Worm (Caenorhabditis elegans) whole organism, L3 larva: ENCODE data around the gene srx-1.

ENCODE experiments used
- R02D3.7 ChIP-seq: fragments of 150-350 bp; optimal IDR thresholded peaks from 2 replicates; lab custom pipeline; 2014; ENCODE audit warnings: missing biosample characterization, missing genetic modification characterization
- ama-1 ChIP-seq: fragments of 150-350 bp; optimal IDR thresholded peaks from 2 replicates; lab custom pipeline; 2018
- ceh-16 ChIP-seq: sonication (generic microtip); optimal IDR thresholded peaks from 2 replicates; lab custom pipeline; 2017; ENCODE audit warnings: missing biosample characterization, missing genetic modification characterization
- ceh-82 ChIP-seq: fragments of 150-350 bp; optimal IDR thresholded peaks from 2 replicates; lab custom pipeline; 2014; ENCODE audit warnings: missing biosample characterization, missing genetic modification characterization
- ceh-9 ChIP-seq: sonication (generic microtip); optimal IDR thresholded peaks from 2 replicates; lab custom pipeline; 2018; ENCODE audit warnings: missing biosample characterization, missing genetic modification characterization
- egl-27 ChIP-seq: sonication (generic microtip); optimal IDR thresholded peaks from 4 replicates; lab custom pipeline; 2017; ENCODE audit warnings: missing biosample characterization, missing genetic modification reagents, missing genetic modification characterization
- egl-5 ChIP-seq: fragments of 150-350 bp; optimal IDR thresholded peaks from 2 replicates; lab custom pipeline; 2017; ENCODE audit warnings: missing biosample characterization, missing genetic modification reagents, missing genetic modification characterization, inconsistent platforms
- elt-1 ChIP-seq: fragments of 150-350 bp; optimal IDR thresholded peaks from 2 replicates; lab custom pipeline; 2014; ENCODE audit warnings: missing biosample characterization, missing genetic modification characterization
- eor-1 ChIP-seq, 2 experiments: fragments of 150-350 bp; optimal IDR thresholded peaks; 2 replicates each; lab custom pipeline; 2014 to 2018; ENCODE audit warnings: missing biosample characterization in 2 of 2, missing genetic modification characterization in 2 of 2
- fkh-10 ChIP-seq: sonication (generic microtip); optimal IDR thresholded peaks from 2 replicates; lab custom pipeline; 2017; ENCODE audit warnings: missing biosample characterization, missing genetic modification reagents, missing genetic modification characterization
- fkh-2 ChIP-seq: fragments of 150-350 bp; optimal IDR thresholded peaks from 2 replicates; lab custom pipeline; 2014; ENCODE audit warnings: missing biosample characterization, missing genetic modification reagents, missing genetic modification characterization
- fos-1 ChIP-seq: fragments of 150-350 bp; optimal IDR thresholded peaks from 2 replicates; lab custom pipeline; 2014; ENCODE audit warnings: missing biosample characterization, missing genetic modification characterization
- jun-1 ChIP-seq: fragments of 150-350 bp; optimal IDR thresholded peaks from 2 replicates; lab custom pipeline; 2014; ENCODE audit warnings: missing biosample characterization, missing genetic modification reagents, missing genetic modification characterization
- lin-15B ChIP-seq: fragments of 150-350 bp; optimal IDR thresholded peaks from 2 replicates; lab custom pipeline; 2014; ENCODE audit warnings: missing biosample characterization, missing genetic modification characterization
- lin-39 ChIP-seq: fragments of 150-350 bp; optimal IDR thresholded peaks from 2 replicates; lab custom pipeline; 2018; ENCODE audit warnings: missing biosample characterization, missing genetic modification reagents, missing genetic modification characterization
- lsy-12 ChIP-seq: sonication (generic microtip); optimal IDR thresholded peaks from 2 replicates; lab custom pipeline; 2016; ENCODE audit warnings: mild to moderate bottlenecking, missing genetic modification characterization, missing compliant biosample characterization
- mml-1 ChIP-seq: fragments of 150-350 bp; sonication (generic microtip); optimal IDR thresholded peaks from 3 replicates; lab custom pipeline; 2014; ENCODE audit warnings: missing biosample characterization, missing genetic modification characterization
- nfya-1 ChIP-seq: sonication (generic microtip); optimal IDR thresholded peaks from 2 replicates; lab custom pipeline; 2017; ENCODE audit warnings: missing genetic modification characterization, mild to moderate bottlenecking, missing compliant biosample characterization, antibody characterized with exemption, moderate library complexity; ENCODE audit not compliant: insufficient read depth
- nhr-12 ChIP-seq: fragments of 150-350 bp; optimal IDR thresholded peaks from 2 replicates; lab custom pipeline; 2014; ENCODE audit warnings: missing biosample characterization, missing genetic modification characterization
- nhr-23 ChIP-seq: fragments of 150-350 bp; optimal IDR thresholded peaks from 2 replicates; lab custom pipeline; 2014; ENCODE audit warnings: missing biosample characterization, missing genetic modification reagents, missing genetic modification characterization
- nhr-237 ChIP-seq: fragments of 150-350 bp; optimal IDR thresholded peaks from 2 replicates; lab custom pipeline; 2014; ENCODE audit warnings: missing biosample characterization, missing genetic modification characterization
- nhr-43 ChIP-seq: sonication (generic microtip); optimal IDR thresholded peaks from 2 replicates; lab custom pipeline; 2016; ENCODE audit warnings: mild to moderate bottlenecking, missing genetic modification characterization, missing compliant biosample characterization; ENCODE audit not compliant: poor library complexity, severe bottlenecking
- nhr-67 ChIP-seq: fragments of 150-350 bp; optimal IDR thresholded peaks from 2 replicates; lab custom pipeline; 2014; ENCODE audit warnings: missing biosample characterization, missing genetic modification characterization
- nhr-76 ChIP-seq: fragments of 150-350 bp; sonication (generic microtip); optimal IDR thresholded peaks from 5 replicates; lab custom pipeline; 2014; ENCODE audit warnings: missing biosample characterization, missing genetic modification characterization
- nhr-77 ChIP-seq: fragments of 150-350 bp; optimal IDR thresholded peaks from 2 replicates; lab custom pipeline; 2014; ENCODE audit warnings: missing biosample characterization, missing genetic modification characterization
- pha-4 ChIP-seq: fragments of 150-350 bp; optimal IDR thresholded peaks from 2 replicates; lab custom pipeline; 2014; ENCODE audit warnings: missing biosample characterization, missing genetic modification reagents, missing genetic modification characterization
- sea-2 ChIP-seq: fragments of 150-350 bp; sonication (generic microtip); optimal IDR thresholded peaks from 4 replicates; lab custom pipeline; 2014; ENCODE audit warnings: missing biosample characterization, missing genetic modification reagents, missing genetic modification characterization
- skn-1 ChIP-seq: fragments of 150-350 bp; optimal IDR thresholded peaks from 2 replicates; lab custom pipeline; 2014; ENCODE audit warnings: missing biosample characterization, missing genetic modification characterization
- snpc-4 ChIP-seq: fragments of 150-350 bp; optimal IDR thresholded peaks from 2 replicates; lab custom pipeline; 2014; ENCODE audit warnings: missing biosample characterization, missing genetic modification characterization
- tbx-2 ChIP-seq: sonication (generic microtip); optimal IDR thresholded peaks from 2 replicates; lab custom pipeline; 2016; ENCODE audit warnings: mild to moderate bottlenecking, missing genetic modification characterization, missing compliant biosample characterization
- unc-39 ChIP-seq: sonication (generic microtip); optimal IDR thresholded peaks from 4 replicates; lab custom pipeline; 2017; ENCODE audit warnings: missing biosample characterization, missing genetic modification characterization
- unc-62 ChIP-seq: fragments of 150-350 bp; sonication (generic microtip); optimal IDR thresholded peaks from 4 replicates; lab custom pipeline; 2014; ENCODE audit warnings: missing biosample characterization, missing genetic modification reagents, missing genetic modification characterization
- zag-1 ChIP-seq: fragments of 150-350 bp; optimal IDR thresholded peaks from 2 replicates; lab custom pipeline; 2014; ENCODE audit warnings: missing biosample characterization, missing genetic modification characterization
- ztf-4 ChIP-seq: fragments of 150-350 bp; optimal IDR thresholded peaks from 2 replicates; lab custom pipeline; 2014; ENCODE audit warnings: missing biosample characterization, missing genetic modification characterization

The srx-1 gene

DNA sequence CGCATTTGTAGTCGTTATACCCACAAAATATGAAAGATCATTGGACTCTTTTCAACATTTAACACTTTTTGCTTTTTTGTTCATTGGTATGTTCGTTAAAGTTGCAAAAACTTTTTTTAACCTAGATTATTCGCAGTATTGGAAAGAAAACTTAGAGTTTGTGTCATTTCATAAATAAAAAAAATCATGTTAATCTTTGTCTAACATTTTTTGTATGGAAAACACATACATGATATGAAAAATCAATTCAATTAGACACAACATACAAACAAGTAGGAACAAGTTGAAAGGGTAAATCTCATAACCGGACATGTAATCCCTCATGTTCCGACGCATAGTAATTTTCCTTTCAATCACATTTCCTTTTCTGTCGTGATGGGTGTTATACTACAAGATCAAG lies 2.3 kb upstream of the srx-1 start, which contains the start of gene F59E11.2:
Gene F59E11.2 (plus strand): TSS at position 301 of the 400 bp plus-strand sequence.
- no peak for TF ChIP-seq egl-5 (tag; lab: Kevin White, UChicago)
- no peak for TF ChIP-seq nhr-77

- TF ChIP-seq nhr-76 (tag; lab: Kevin White, UChicago) (no peak), unc-39 (tag; lab: Kevin White, UChicago) (no peak), ceh-82 (no peak), nfya-1 (no peak), mml-1 (no peak), pha-4 (tag; lab: Kevin White, UChicago) (no peak), lsy-12 (tag; lab: Kevin White, UChicago) (no peak), R02D3.7 (tag; lab: Kevin White, UChicago) (no peak), zag-1 (tag; lab: Kevin White, UChicago) (no peak), ceh-16 (no peak), egl-5 (tag; lab: Kevin White, UChicago) (no peak), lin-39 (tag; lab: Kevin White, UChicago) (no peak), nhr-12 (tag; lab: Kevin White, UChicago) (no peak), fos-1 (tag; lab: Kevin White, UChicago) (no peak), lin-15B (tag; lab: Kevin White, UChicago) (no peak), sea-2 (GFP tag; lab: Kevin White, UChicago) (no peak), fkh-10 (GFP tag; lab: Kevin White, UChicago) (no peak), egl-27 (tag; lab: Kevin White, UChicago) (no peak), skn-1 (tag; lab: Kevin White, UChicago) (no peak), eor-1 (tag; optimal IDR thresholded peaks at IDR 0.05; lab: Kevin White, UChicago) (no peak)
Observed at ce11 chrV:9005243-9005642, 1.8 kb downstream of the srx-1 start, which contains the start of gene srx-3. Gene srx-3 (plus strand): TSS chrV:9005543.

DNA sequence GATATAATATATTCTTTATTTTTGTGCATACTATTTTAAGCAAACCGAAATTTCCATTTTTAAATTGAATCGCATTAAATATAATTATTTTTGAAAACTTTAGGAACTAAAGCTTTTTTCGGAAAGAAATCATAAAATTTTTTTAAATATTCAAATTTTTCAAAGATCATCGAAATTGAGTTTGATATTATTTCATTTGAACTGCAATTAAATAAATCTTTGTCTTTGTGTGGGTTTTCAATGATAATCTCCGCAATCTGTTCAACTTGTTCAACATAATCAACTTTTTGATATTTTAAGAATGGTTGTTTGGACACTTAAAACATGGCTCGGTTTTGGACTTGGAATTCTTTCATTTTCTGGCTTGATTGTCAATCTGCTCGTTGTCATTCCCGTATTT lies 5.7 kb downstream of the srx-1 start, which contains the start of gene srx-2:
Gene srx-2 (plus strand): TSS at position 301 of the 400 bp plus-strand sequence.
- TF ChIP-seq zag-1 (tag; lab: Kevin White, UChicago) (no peak), ceh-82 (no peak), nhr-237 (tag; lab: Kevin White, UChicago) (no peak), unc-62 (no peak)

ce11 chrV:9013765-9014164 lies 10.3 kb downstream of the srx-1 start, which contains the start of gene srh-201:
Gene srh-201 (minus strand): TSS chrV:9013865.
- TF ChIP-seq jun-1 (tag; lab: Kevin White, UChicago) (no peak), egl-27 (tag; lab: Kevin White, UChicago) (no peak), nhr-237 (tag; lab: Kevin White, UChicago) (no peak), ceh-82 (no peak), nhr-77 (no peak), eor-1 (tag; optimal IDR thresholded peaks at IDR 0.05; lab: Kevin White, UChicago) (no peak), ztf-4 (tag; lab: Kevin White, UChicago) (no peak), nhr-23 (no peak), pha-4 (tag; lab: Kevin White, UChicago) (no peak), nfya-1 (no peak), nhr-76 (tag; lab: Kevin White, UChicago) (no peak), snpc-4 (tag; lab: Kevin White, UChicago) (no peak), fkh-2 (tag; lab: Kevin White, UChicago) (no peak), elt-1 (tag; lab: Kevin White, UChicago) (no peak), nhr-67 (tag; lab: Kevin White, UChicago) (no peak), tbx-2 (tag; lab: Kevin White, UChicago) (no peak), ceh-9 (tag; lab: Kevin White, UChicago) (no peak), lin-39 (tag; lab: Kevin White, UChicago) (no peak), nhr-43 (tag; lab: Kevin White, UChicago) (no peak), egl-5 (tag; lab: Kevin White, UChicago) (no peak)

DNA sequence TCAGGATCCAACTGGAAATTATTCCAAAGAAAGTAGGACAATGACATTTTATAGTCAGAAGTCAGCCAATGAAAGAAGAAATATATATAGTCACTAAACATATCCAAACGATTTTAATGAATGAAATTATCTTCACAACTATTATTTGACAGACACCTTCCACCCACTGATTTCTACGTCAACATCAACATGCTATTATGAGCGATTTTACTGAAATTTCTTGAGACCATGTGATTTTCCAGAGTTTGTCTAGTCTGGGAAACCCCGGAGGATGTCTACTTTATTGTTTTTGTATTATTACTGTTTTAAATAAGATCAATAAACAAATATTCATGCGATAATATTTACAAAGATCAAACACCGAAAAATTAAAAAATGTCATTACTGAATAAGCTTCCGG lies 12.1 kb downstream of the srx-1 start, which contains the start of gene srt-18:
Gene srt-18 (minus strand): TSS at position 101 of the 400 bp plus-strand sequence.
- TF ChIP-seq nhr-76 (tag; lab: Kevin White, UChicago) (no peak), lsy-12 (tag; lab: Kevin White, UChicago) (no peak), ama-1 (no peak), egl-5 (tag; lab: Kevin White, UChicago) (no peak), nhr-12 (tag; lab: Kevin White, UChicago) (no peak)
